Worm (Caenorhabditis elegans): ENCODE data around the gene clhm-1.

Gene clhm-1

DNA sequence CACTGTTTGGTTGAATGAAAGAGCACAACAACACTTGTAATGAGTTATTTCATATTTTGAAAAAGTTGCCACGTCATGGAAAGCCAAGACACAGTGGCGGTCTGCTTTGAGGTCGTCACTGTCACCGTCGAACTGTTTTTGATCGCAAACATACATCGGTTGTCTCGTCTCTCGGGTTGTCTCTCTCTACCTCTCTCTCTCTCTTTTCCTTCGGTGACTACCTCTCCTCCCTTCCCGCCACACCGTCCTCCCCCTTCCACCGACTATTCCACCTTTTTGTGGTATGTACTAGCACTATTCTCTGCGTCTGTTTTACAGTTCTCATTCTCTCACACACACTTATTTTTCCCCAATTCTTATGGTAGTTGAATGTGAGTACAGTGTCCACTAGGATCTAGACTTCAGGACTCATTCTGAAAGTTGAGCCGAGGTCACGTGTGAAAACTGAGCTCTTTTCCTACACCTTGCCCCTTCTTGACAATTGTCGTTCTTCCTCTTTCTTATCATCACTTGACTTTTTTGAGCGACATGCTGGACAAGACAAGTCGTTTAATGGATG is 36.9 kb downstream of the clhm-1 start (continued):
- TF ChIP-seq lin-39 (tag; optimal IDR thresholded peaks at IDR 0.05) (no peak), sox-4 (tag; optimal IDR thresholded peaks at IDR 0.05) (no peak), ceh-82 (tag; optimal IDR thresholded peaks at IDR 0.05) (no peak), efl-3 (GFP tag; optimal IDR thresholded peaks at IDR 0.05) (no peak), lin-14 (GFP tag; optimal IDR thresholded peaks at IDR 0.05) (peak; percentile 67), C16A3.4 (tag; optimal IDR thresholded peaks at IDR 0.05) (no peak), hlh-4 (tag; optimal IDR thresholded peaks at IDR 0.05) (no peak), rnt-1 (tag; optimal IDR thresholded peaks at IDR 0.05) (no peak), snu-23 (GFP tag; optimal IDR thresholded peaks at IDR 0.05) (peak; percentile 43), ceh-8 (GFP tag; optimal IDR thresholded peaks at IDR 0.05) (no peak), tbx-2 (tag; optimal IDR thresholded peaks at IDR 0.05) (no peak), nhr-76 (tag; optimal IDR thresholded peaks at IDR 0.05) (no peak), fos-1 (tag; optimal IDR thresholded peaks at IDR 0.05) (no peak), zip-4 (GFP tag; optimal IDR thresholded peaks at IDR 0.05) (no peak), nhr-12 (tag; optimal IDR thresholded peaks at IDR 0.05) (no peak), isw-1 (GFP tag; IDR thresholded peaks at IDR 0.05) (no peak), C04F5.9 (tag; optimal IDR thresholded peaks at IDR 0.05) (no peak), lsy-2 (tag; optimal IDR thresholded peaks at IDR 0.05) (peak in 1 of 2 experiments; percentile 33), C34B4.2 (tag; optimal IDR thresholded peaks at IDR 0.05) (no peak), mab-9 (GFP tag; IDR thresholded peaks at IDR 0.05) (no peak), F16B12.6 (tag; optimal IDR thresholded peaks at IDR 0.05) (no peak), irx-1 (tag; optimal IDR thresholded peaks at IDR 0.05) (no peak), lin-35 (GFP tag; optimal IDR thresholded peaks at IDR 0.05) (peak in 1 of 2 experiments; percentile 35), fkh-8 (tag; optimal IDR thresholded peaks at IDR 0.05) (no peak), swsn-7 (tag; optimal IDR thresholded peaks at IDR 0.05) (peak; percentile 6), snpc-4 (tag; optimal IDR thresholded peaks at IDR 0.05) (no peak), ceh-63 (GFP tag; optimal IDR thresholded peaks at IDR 0.05) (no peak), dsc-1 (tag; optimal IDR thresholded peaks at IDR 0.05) (no peak), unc-30 (tag; optimal IDR thresholded peaks at IDR 0.05) (no peak), unc-62 (GFP tag; optimal IDR thresholded peaks at IDR 0.05) (no peak), egl-13 (tag; optimal IDR thresholded peaks at IDR 0.05) (no peak), pqm-1 (tag; optimal IDR thresholded peaks at IDR 0.05) (no peak), nhr-11 (tag; optimal IDR thresholded peaks at IDR 0.05) (no peak), lir-3 (tag; optimal IDR thresholded peaks at IDR 0.05; ENCODE audit: poor library complexity) (no peak), Y116A8C.19 (tag; optimal IDR thresholded peaks at IDR 0.05; ENCODE audit: borderline replicate concordance) (no peak)

DNA sequence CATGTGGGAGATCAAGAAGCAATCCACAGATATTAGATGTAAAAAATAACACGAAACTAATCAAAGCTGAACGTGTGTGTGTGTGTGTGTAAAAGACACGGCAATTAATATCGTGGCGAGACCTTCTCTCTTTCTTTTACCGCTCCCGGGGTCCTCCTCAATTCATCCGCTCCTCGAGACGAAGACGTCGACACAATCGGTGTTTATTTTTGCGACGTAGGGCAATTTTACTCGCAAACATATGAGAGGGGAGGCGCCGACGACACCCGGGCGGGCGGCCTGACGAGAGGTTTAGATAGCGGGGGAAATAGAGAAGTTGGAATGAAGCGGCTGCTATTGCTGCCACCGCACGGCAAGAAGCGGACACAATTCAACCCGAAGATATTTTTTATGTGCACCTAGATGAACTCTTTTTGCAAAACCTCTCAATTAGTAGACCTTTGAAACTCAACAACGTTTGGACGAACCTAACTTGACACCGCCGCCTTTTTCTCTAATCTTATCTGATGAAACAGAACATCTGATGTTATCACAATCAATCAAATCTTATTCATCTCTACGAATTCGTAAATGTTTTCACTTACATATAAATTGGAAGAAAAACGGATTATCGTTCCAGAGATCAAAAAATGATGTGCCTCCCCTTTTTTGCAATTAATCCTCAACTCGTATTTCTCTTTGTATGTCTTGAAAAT is 38.0 kb downstream of the clhm-1 start:
- TF ChIP-seq unc-30 (tag; optimal IDR thresholded peaks at IDR 0.05) (no peak), efl-3 (GFP tag; optimal IDR thresholded peaks at IDR 0.05) (no peak), fkh-4 (tag; optimal IDR thresholded peaks at IDR 0.05; ENCODE audit: borderline replicate concordance) (no peak), nhr-47 (tag; optimal IDR thresholded peaks at IDR 0.05) (no peak), sox-4 (tag; optimal IDR thresholded peaks at IDR 0.05) (no peak), ceh-63 (GFP tag; optimal IDR thresholded peaks at IDR 0.05) (no peak), nhr-71 (tag; optimal IDR thresholded peaks at IDR 0.05) (peak; percentile 29), ets-5 (GFP tag; IDR thresholded peaks at IDR 0.05) (no peak), blmp-1 (tag; optimal IDR thresholded peaks at IDR 0.05) (peak; percentile 46), elt-3 (tag; optimal IDR thresholded peaks at IDR 0.05) (no peak), rnt-1 (tag; optimal IDR thresholded peaks at IDR 0.05) (peak; percentile 14), unc-98 (GFP tag; IDR thresholded peaks at IDR 0.05) (no peak), zip-4 (GFP tag; optimal IDR thresholded peaks at IDR 0.05) (no peak), ceh-88 (GFP tag; IDR thresholded peaks at IDR 0.05) (no peak), unc-86 (tag; optimal IDR thresholded peaks at IDR 0.05) (no peak), ztf-11 (tag; optimal IDR thresholded peaks at IDR 0.05) (no peak), nhr-76 (tag; optimal IDR thresholded peaks at IDR 0.05) (no peak), dsc-1 (tag; optimal IDR thresholded peaks at IDR 0.05) (peak; percentile 46), snpc-4 (tag; optimal IDR thresholded peaks at IDR 0.05) (no peak), mep-1 (tag; optimal IDR thresholded peaks at IDR 0.05) (no peak), grh-1 (GFP tag; IDR thresholded peaks at IDR 0.05) (no peak), ceh-90 (tag; optimal IDR thresholded peaks at IDR 0.05) (no peak), fkh-10 (GFP tag; optimal IDR thresholded peaks at IDR 0.05) (no peak), lir-3 (tag; optimal IDR thresholded peaks at IDR 0.05; ENCODE audit: poor library complexity) (no peak), egl-27 (tag; optimal IDR thresholded peaks at IDR 0.05) (peak in 1 of 2 experiments; percentile 62), nhr-12 (tag; optimal IDR thresholded peaks at IDR 0.05) (no peak)
